Worm (Caenorhabditis elegans): ENCODE results near the gene F21C10.3.

ce11 chrV:9094976-9095375 lies 32.9 kb upstream of the F21C10.3 start:
- TF ChIP-seq mcd-1 (GFP tag; IDR thresholded peaks at IDR 0.05): no peak
- no peak for TF ChIP-seq akir-1 (GFP tag; optimal IDR thresholded peaks at IDR 0.05)
- no peak for TF ChIP-seq ZK185.1 (tag; optimal IDR thresholded peaks at IDR 0.05; ENCODE audit: poor library complexity, severe bottlenecking)
- no peak for TF ChIP-seq F39B2.1 (GFP tag; IDR thresholded peaks at IDR 0.05)
- TF ChIP-seq F49E8.2 (tag; optimal IDR thresholded peaks at IDR 0.05; ENCODE audit: insufficient read depth): no peak
- TF ChIP-seq ztf-22 (GFP tag; optimal IDR thresholded peaks at IDR 0.05): no peak
- TF ChIP-seq C17E4.6 (GFP tag; IDR thresholded peaks at IDR 0.05): no peak
- no peak for TF ChIP-seq F22D6.2 (tag; optimal IDR thresholded peaks at IDR 0.05)
- TF ChIP-seq ets-4 (GFP tag; optimal IDR thresholded peaks at IDR 0.05): no peak
- TF ChIP-seq ztf-6 (GFP tag; IDR thresholded peaks at IDR 0.05): no peak
- no peak for TF ChIP-seq Y53G8AR.9 (GFP tag; conservative IDR thresholded peaks at IDR 0.05)
- TF ChIP-seq B0019.2 (GFP tag; conservative IDR thresholded peaks at IDR 0.05): no peak
- no peak for TF ChIP-seq egl-18 (GFP tag; IDR thresholded peaks at IDR 0.05)

Data from whole organism, young adult.